Worm (Caenorhabditis elegans) whole organism, midembryonic: ENCODE data around the gene C33B4.4.
A peak's percentile ranks its signal among the peaks of the same experiment; 100 is the strongest.

Experiments
- T22C8.4 ChIP-seq: fragments of 200-800 bp; sonication (Bioruptor generic); IDR thresholded peaks from 2 replicates; pipeline ENCODE4 v1.3.6; 2022; ENCODE audit warnings: missing genetic modification characterization, missing compliant biosample characterization
- cog-1 ChIP-seq: sonication (generic microtip); optimal IDR thresholded peaks from 2 replicates; lab custom pipeline; 2016; ENCODE audit warnings: missing genetic modification characterization, missing compliant biosample characterization
- flt-1 ChIP-seq: fragments of 200-800 bp; sonication (Bioruptor generic); IDR thresholded peaks from 2 replicates; pipeline ENCODE4 v1.3.6; 2022; ENCODE audit warnings: missing genetic modification characterization, missing compliant biosample characterization
- klf-2 ChIP-seq: fragments of 200-800 bp; sonication (Bioruptor generic); conservative IDR thresholded peaks from 2 replicates; pipeline ENCODE4 v1.3.6; 2022; ENCODE audit warnings: missing genetic modification reagents, missing genetic modification characterization, missing compliant biosample characterization
- med-1 ChIP-seq: sonication (generic microtip); optimal IDR thresholded peaks from 2 replicates; lab custom pipeline; 2017; ENCODE audit warnings: missing genetic modification characterization, mild to moderate bottlenecking, missing compliant biosample characterization, antibody characterized with exemption, missing genetic modification reagents; ENCODE audit not compliant: insufficient read depth
- ref-1 ChIP-seq: fragments of 200-800 bp; sonication (Bioruptor generic); conservative IDR thresholded peaks from 2 replicates; pipeline ENCODE4 v1.3.6; 2022; ENCODE audit warnings: missing genetic modification reagents, missing genetic modification characterization, missing compliant biosample characterization
- tab-1 ChIP-seq: fragments of 200-800 bp; sonication (Bioruptor generic); IDR thresholded peaks from 2 replicates; pipeline ENCODE4 v1.3.6; 2022; ENCODE audit warnings: missing genetic modification characterization, missing compliant biosample characterization
- ztf-23 ChIP-seq: fragments of 200-800 bp; sonication (Bioruptor generic); IDR thresholded peaks from 2 replicates; pipeline ENCODE4 v1.3.6; 2022; ENCODE audit warnings: missing genetic modification reagents, missing genetic modification characterization, missing compliant biosample characterization
- ztf-29 ChIP-seq: fragments of 200-800 bp; sonication (Bioruptor generic); IDR thresholded peaks from 2 replicates; pipeline ENCODE4 v1.3.6; 2022; ENCODE audit warnings: missing genetic modification reagents, missing genetic modification characterization, missing compliant biosample characterization

Gene C33B4.4

DNA sequence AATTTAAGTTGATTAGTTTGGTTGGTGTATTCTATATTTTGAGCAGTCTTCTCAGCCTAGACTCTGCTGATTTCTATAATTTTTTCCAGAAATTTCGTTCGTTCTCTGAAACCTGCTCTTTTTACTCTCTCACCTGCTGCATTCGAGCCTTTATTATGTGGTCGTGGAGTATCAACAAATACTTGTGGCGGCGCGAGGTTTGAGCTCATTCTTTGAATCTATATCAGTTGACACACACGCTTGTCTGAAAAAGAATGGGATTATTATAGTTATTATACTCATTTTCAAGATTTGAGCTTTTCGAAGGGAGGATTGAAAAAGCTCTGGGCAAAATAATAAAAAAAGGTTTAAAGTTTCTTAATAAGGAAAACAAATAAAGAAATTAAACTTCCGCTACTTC is 7.2 kb downstream of the C33B4.4 start:
- no peak for TF ChIP-seq ztf-23 (GFP tag; lab: Robert Waterston, UW)

DNA sequence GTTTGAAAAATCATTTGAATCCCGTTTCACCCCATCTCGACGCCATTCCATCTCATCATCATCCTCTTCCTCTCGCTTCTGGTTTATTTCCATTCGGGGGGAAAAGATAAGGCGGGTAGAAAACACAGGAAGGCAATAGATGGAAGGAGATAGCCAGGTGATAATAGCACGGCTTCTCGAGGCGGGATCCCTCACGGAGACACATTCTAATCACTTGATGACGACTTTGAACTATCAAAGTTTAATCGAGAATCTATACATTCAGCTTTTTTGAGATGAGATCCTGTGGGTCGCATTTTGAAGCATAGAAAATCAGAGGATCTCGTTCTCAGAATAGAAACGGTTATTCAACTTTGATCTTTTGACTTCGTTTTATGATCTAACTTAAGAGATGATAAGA is 11.3 kb downstream of the C33B4.4 start, which contains the start of gene C33B4.2:
C33B4.2 (minus strand) TSS at position 165 of the 400 bp plus-strand sequence.
- TF ChIP-seq ztf-29 (no peak), ztf-23 (GFP tag; lab: Robert Waterston, UW) (no peak), ref-1 (no peak), klf-2 (GFP tag; lab: Robert Waterston, UW) (no peak), tab-1 (GFP tag; lab: Robert Waterston, UW) (no peak), T22C8.4 (GFP tag; lab: Robert Waterston, UW) (no peak), flt-1 (GFP tag; lab: Robert Waterston, UW) (no peak), cog-1 (tag; lab: Kevin White, UChicago) (no peak), med-1 (no peak)

DNA sequence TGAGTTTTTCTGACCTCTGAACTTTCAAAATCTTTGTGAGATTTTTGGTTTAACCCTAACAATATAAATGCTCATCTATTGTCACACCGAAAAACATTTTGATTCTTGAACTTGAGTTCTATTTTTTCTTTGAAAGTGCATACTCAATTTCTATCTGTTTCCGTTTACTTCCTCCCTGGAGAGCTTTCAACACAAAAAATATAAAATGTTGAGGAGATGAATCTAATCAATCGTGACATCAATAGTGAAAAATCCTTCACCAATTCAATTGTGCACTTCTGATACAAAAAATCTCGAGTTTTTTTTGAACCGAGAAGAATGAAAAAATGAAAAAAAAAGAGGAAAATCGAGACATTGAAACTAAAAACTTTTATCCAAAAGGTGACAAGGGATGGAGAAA is 21.5 kb downstream of the C33B4.4 start:
- TF ChIP-seq ztf-23 (GFP tag; lab: Robert Waterston, UW) = no peak

DNA sequence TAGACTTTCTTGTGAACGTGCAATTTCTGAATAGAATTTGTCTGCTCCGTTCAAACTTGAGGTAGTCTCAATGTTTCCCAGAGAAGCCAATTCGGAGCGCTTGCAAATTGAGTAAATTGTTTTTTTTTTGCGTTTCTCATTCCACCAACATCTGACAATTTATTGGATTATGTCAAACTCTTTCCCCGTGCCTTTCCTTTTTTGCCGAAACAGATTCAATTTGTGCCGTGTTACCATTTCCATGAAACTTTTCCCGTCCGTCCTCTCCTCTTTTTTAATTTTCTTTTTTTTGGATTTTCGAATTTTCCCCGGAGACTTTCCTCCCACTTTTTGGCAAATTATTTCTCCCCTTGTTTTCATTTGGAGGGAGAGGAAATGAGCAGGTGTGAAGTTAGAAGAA is 29.8 kb downstream of the C33B4.4 start:
- TF ChIP-seq ztf-23 (GFP tag; lab: Robert Waterston, UW) (no peak), med-1 (no peak), tab-1 (GFP tag; lab: Robert Waterston, UW) (no peak), klf-2 (GFP tag; lab: Robert Waterston, UW) (no peak), cog-1 (tag; lab: Kevin White, UChicago) (no peak), ztf-29 (no peak), ref-1 (no peak), flt-1 (GFP tag; lab: Robert Waterston, UW) (no peak), T22C8.4 (GFP tag; lab: Robert Waterston, UW) (no peak)

DNA sequence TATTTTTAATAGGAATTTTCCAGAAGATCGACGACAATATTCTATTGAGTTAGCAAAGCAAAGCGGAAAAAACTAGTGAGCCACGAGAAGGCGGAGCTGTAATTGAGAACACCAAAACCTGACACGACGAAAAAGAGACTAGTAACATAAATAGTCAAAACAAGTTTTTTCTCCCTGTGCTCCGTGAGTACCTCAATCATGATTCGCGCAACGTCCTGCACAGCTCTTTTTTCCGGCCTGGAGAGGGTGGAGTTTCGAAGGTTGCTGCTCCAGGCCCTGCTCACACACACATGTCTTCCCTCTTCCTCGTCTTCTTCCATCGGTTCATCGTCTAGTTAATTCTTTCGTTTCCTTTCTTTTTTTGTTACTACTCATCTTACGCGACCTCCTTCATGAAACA is 31.6 kb downstream of the C33B4.4 start, which contains the start of gene clh-2:
clh-2 (plus strand) TSS at position 301 of the 400 bp plus-strand sequence.
- TF ChIP-seq ztf-23 (GFP tag; lab: Robert Waterston, UW) (no peak), ztf-29 (no peak), tab-1 (GFP tag; lab: Robert Waterston, UW) (no peak), ref-1 (no peak), med-1 (no peak), flt-1 (GFP tag; lab: Robert Waterston, UW) (no peak), T22C8.4 (GFP tag; lab: Robert Waterston, UW) (no peak), cog-1 (tag; lab: Kevin White, UChicago) (no peak), klf-2 (GFP tag; lab: Robert Waterston, UW) (no peak)

DNA sequence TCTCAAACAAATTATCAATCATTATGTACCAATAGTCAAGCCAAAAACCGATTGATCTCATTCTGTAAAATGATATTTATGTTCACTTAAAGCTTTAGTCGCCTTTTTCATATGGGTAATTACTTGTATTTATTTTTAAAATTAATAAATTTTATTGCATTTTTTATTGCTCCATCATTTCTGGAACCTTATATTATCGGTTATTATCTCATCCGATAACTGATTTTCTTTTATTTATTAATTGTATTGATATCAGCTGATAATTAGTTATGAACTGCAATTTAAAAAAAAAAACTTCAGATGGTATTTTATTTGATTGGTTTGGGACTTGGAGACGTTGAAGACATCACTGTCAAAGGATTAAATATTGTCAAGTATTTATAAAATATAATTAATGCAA is 33.4 kb downstream of the C33B4.4 start, which contains the start of gene dph-5:
dph-5 (plus strand) TSS at position 301 of the 400 bp plus-strand sequence.
- TF ChIP-seq med-1 (no peak), klf-2 (GFP tag; lab: Robert Waterston, UW) (no peak), ref-1 (no peak), tab-1 (GFP tag; lab: Robert Waterston, UW) (no peak), ztf-23 (GFP tag; lab: Robert Waterston, UW) (no peak), T22C8.4 (GFP tag; lab: Robert Waterston, UW) (no peak), ztf-29 (no peak), flt-1 (GFP tag; lab: Robert Waterston, UW) (no peak), cog-1 (tag; lab: Kevin White, UChicago) (no peak)

DNA sequence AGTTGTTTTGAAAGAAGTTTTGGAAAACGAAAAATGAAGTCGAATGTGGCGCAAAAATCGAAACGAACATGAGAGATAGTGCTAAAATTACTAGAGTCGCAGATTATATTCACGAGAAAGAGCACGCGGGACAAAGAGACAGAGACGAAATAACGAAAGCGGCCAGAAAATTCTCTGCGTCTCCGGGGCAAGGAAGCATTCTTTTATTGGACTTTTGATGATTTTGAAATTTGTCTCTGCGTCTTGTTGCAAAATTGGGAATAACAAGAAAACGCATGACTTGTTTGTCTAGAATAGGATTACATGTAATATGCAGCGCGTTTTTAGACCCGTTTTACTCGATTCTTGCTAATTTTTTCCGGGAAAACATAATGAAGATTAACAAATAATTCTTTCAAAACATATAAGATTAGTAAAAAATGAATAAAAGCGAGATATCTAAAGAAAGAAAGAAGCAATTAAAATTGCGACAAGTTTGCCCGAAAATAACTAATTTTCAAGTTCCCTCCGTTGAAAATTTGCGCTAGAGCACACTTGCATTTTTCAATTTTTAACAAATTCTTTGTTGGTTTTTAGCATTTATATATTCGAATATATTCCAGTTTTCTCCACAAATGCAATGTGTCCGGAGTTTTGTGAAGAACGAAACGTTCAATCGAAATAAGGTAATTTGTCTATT is 35.2 kb downstream of the C33B4.4 start, which contains the start of the genes B0491.6 and pigm-1:
B0491.6 (minus strand) TSS at position 466 of the 679 bp plus-strand sequence.
pigm-1 (plus strand) TSS at position 568 of the 679 bp plus-strand sequence.
- TF ChIP-seq tab-1 (GFP tag; lab: Robert Waterston, UW) (no peak), cog-1 (tag; lab: Kevin White, UChicago) (peak; percentile 72), ref-1 (no peak)

DNA sequence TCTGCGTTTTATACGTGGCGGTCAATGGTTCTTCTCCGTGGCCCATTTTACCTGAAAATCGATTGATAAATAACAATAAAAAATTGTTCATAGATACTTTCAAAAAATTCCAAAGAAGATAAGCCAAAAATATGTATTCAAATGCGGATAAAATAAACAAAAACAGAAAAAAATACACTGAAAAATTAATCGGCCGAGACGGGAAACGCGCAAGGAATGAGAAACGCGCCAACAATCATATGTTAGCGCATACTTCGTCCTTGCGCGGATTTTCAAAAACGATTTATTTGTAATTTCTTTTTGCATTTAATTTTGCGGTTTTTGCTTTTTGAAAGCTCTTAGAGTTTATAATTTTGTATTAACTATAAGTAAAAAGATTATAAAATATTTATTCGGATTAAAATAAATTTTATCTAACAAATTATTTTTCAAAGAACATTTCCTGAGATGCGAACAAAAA is 37.6 kb downstream of the C33B4.4 start, which contains the start of gene nduf-11:
nduf-11 (minus strand) TSS at position 51 of the 460 bp plus-strand sequence.
- TF ChIP-seq tab-1 (GFP tag; lab: Robert Waterston, UW) = no peak; the same call in 1 of the 2 replicates
- peak; percentile 6 for TF ChIP-seq med-1
- TF ChIP-seq ref-1 = no peak
- peak; percentile 68; the same call in 1 of the 2 replicates for TF ChIP-seq ztf-23 (GFP tag; lab: Robert Waterston, UW)
- TF ChIP-seq T22C8.4 (GFP tag; lab: Robert Waterston, UW) = no peak
- peak; percentile 70 for TF ChIP-seq cog-1 (tag; lab: Kevin White, UChicago)
- TF ChIP-seq flt-1 (GFP tag; lab: Robert Waterston, UW) = peak; percentile 84

DNA sequence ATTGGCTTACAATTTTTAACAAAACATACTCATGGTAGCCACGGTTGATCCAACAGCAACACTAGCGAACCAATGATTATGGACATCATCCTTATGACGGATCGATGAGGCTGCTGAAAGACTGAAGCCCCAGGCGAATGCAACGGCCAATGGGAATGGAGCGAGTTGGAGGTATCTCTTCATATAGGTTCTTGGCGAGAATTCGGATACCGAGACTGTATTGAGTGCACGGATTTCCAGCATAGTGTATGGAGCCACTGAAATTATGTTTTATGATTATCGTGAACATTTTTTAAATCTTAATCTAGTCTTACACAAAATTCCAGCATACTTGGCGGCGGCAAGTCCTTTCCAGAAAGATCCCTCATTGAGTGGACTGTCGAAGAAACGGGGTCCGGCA is 38.7 kb downstream of the C33B4.4 start:
- TF ChIP-seq ref-1 = no peak
- TF ChIP-seq med-1 = no peak
- TF ChIP-seq tab-1 (GFP tag; lab: Robert Waterston, UW) = no peak

DNA sequence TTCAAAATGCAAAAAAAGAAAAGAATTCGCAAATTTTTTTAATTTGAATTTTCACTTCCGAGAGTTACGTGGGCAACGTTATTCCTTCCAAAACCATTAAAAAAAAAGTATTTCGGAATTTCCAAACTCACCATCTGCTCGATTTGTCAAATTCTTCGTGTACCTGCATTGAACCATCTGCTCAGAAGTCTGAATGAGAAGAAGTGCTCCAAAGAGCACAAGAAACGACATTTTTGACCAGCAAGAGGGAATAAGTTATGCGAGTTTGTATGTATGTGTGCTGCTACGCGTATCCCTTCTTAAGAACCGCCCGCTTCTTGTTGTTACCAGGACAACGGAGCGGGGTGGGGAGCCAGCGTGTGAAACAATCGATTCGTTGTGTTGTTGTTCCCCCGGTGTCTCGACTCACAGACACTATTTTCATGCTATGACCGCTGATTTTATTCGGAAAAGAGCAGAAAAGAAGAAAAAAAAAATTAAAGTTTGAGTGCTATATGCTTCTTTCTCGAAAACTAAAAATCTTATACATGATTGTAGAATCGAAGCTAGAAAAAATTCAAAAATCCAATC is 39.9 kb downstream of the C33B4.4 start, which contains the start of gene lgc-20:
lgc-20 (minus strand) TSS at position 311 of the 570 bp plus-strand sequence.
- TF ChIP-seq T22C8.4 (GFP tag; lab: Robert Waterston, UW) (no peak), tab-1 (GFP tag; lab: Robert Waterston, UW) (no peak), ref-1 (no peak), ztf-29 (no peak), med-1 (no peak), flt-1 (GFP tag; lab: Robert Waterston, UW) (no peak), ztf-23 (GFP tag; lab: Robert Waterston, UW) (no peak), cog-1 (tag; lab: Kevin White, UChicago) (no peak), klf-2 (GFP tag; lab: Robert Waterston, UW) (no peak)
